Worm (Caenorhabditis elegans) whole organism, young adult: ENCODE results near the gene F13E9.16.
A peak's percentile ranks its signal among the peaks of the same experiment; 100 is the strongest.

Source experiments
- F10E7.11 ChIP-seq: sonication (generic microtip); optimal IDR thresholded peaks from 2 replicates; lab custom pipeline; 2017; ENCODE audit warnings: mild to moderate bottlenecking, missing genetic modification characterization, moderate library complexity, missing compliant biosample characterization
- F37B4.10 ChIP-seq: fragments of 200-800 bp; sonication (Bioruptor generic); IDR thresholded peaks from 2 replicates; pipeline ENCODE4 v1.3.6; 2022; ENCODE audit warnings: missing genetic modification characterization, missing compliant biosample characterization
- F49E8.2 ChIP-seq: sonication (generic microtip); optimal IDR thresholded peaks from 3 replicates; lab custom pipeline; 2017; ENCODE audit warnings: missing genetic modification characterization, mild to moderate bottlenecking, missing compliant biosample characterization, antibody characterized with exemption, moderate library complexity; ENCODE audit not compliant: insufficient read depth
- F52B5.7 ChIP-seq: sonication (generic microtip); optimal IDR thresholded peaks from 2 replicates; lab custom pipeline; 2016; ENCODE audit warnings: mild to moderate bottlenecking, missing genetic modification characterization, missing compliant biosample characterization
- F57C9.4 ChIP-seq: sonication (generic microtip); optimal IDR thresholded peaks from 2 replicates; lab custom pipeline; 2017; ENCODE audit warnings: mild to moderate bottlenecking, missing genetic modification characterization, missing compliant biosample characterization
- K12H6.12 ChIP-seq: fragments of 200-800 bp; sonication (Bioruptor generic); optimal IDR thresholded peaks from 2 replicates; lab custom pipeline; 2018; ENCODE audit warnings: mild to moderate bottlenecking, missing genetic modification characterization, missing compliant biosample characterization
- T07F8.4 ChIP-seq: sonication (generic microtip); optimal IDR thresholded peaks from 2 replicates; lab custom pipeline; 2016; ENCODE audit warnings: mild to moderate bottlenecking, missing genetic modification characterization, moderate library complexity, missing compliant biosample characterization
- T26A5.8 ChIP-seq: sonication (generic microtip); optimal IDR thresholded peaks from 2 replicates; lab custom pipeline; 2016; ENCODE audit warnings: missing genetic modification characterization, missing compliant biosample characterization
- Y56A3A.18 ChIP-seq: fragments of 200-800 bp; sonication (Bioruptor generic); IDR thresholded peaks from 2 replicates; pipeline ENCODE4 v1.3.6; 2022; ENCODE audit warnings: missing genetic modification reagents, missing genetic modification characterization, missing compliant biosample characterization
- Y67H2A.10 ChIP-seq: fragments of 200-800 bp; sonication (Bioruptor generic); conservative IDR thresholded peaks from 2 replicates; pipeline ENCODE4 v1.3.6; 2022; ENCODE audit warnings: missing genetic modification reagents, missing genetic modification characterization, missing compliant biosample characterization
- Y79H2A.3 ChIP-seq: fragments of 200-800 bp; sonication (Bioruptor generic); conservative IDR thresholded peaks from 2 replicates; pipeline ENCODE4 v1.3.6; 2022; ENCODE audit warnings: missing genetic modification reagents, missing genetic modification characterization, missing compliant biosample characterization
- Y95B8A.8 ChIP-seq: fragments of 200-800 bp; sonication (Bioruptor generic); IDR thresholded peaks from 2 replicates; pipeline ENCODE4 v1.3.6; 2022; ENCODE audit warnings: missing genetic modification reagents, missing genetic modification characterization, missing compliant biosample characterization
- ZK185.1 ChIP-seq: sonication (generic microtip); optimal IDR thresholded peaks from 2 replicates; lab custom pipeline; 2016; ENCODE audit warnings: mild to moderate bottlenecking, missing genetic modification characterization, missing compliant biosample characterization; ENCODE audit not compliant: poor library complexity, severe bottlenecking
- ama-1 ChIP-seq, 3 experiments: fragments of 150-350 bp in 1 of 3; sonication (generic microtip) in 2 of 3; optimal IDR thresholded peaks; 2 replicates each; lab custom pipeline; 2014 to 2018; ENCODE audit warnings: missing biosample characterization in 2 of 3, missing genetic modification characterization in 2 of 3, missing genetic modification reagents in 2 of 3
- attf-3 ChIP-seq: fragments of 200-800 bp; sonication (Bioruptor generic); conservative IDR thresholded peaks from 2 replicates; pipeline ENCODE4 v1.3.6; 2022; ENCODE audit warnings: missing genetic modification reagents, missing genetic modification characterization, missing compliant biosample characterization
- bed-1 ChIP-seq: fragments of 200-800 bp; sonication (Bioruptor generic); IDR thresholded peaks from 2 replicates; pipeline ENCODE4 v1.3.6; 2022; ENCODE audit warnings: missing genetic modification reagents, missing genetic modification characterization, missing compliant biosample characterization
- ccch-3 ChIP-seq: fragments of 200-800 bp; sonication (Bioruptor generic); optimal IDR thresholded peaks from 2 replicates; lab custom pipeline; 2018; ENCODE audit warnings: mild to moderate bottlenecking, missing genetic modification characterization, missing compliant biosample characterization
- ceh-40 ChIP-seq: fragments of 200-800 bp; sonication (Bioruptor generic); IDR thresholded peaks from 2 replicates; pipeline ENCODE4 v1.3.6; 2022; ENCODE audit warnings: missing genetic modification characterization, missing compliant biosample characterization
- ceh-58 ChIP-seq: fragments of 200-800 bp; sonication (Bioruptor generic); IDR thresholded peaks from 2 replicates; pipeline ENCODE4 v1.3.6; 2022; ENCODE audit warnings: missing genetic modification characterization, missing compliant biosample characterization
- ceh-79 ChIP-seq: sonication (generic microtip); optimal IDR thresholded peaks from 2 replicates; lab custom pipeline; 2017; ENCODE audit warnings: mild to moderate bottlenecking, missing genetic modification characterization, missing compliant biosample characterization
- ceh-91 ChIP-seq: fragments of 200-800 bp; sonication (Bioruptor generic); IDR thresholded peaks from 2 replicates; pipeline ENCODE4 v1.3.6; 2022; ENCODE audit warnings: missing genetic modification reagents, missing genetic modification characterization, missing compliant biosample characterization
- chd-7 ChIP-seq: sonication (generic microtip); optimal IDR thresholded peaks from 2 replicates; lab custom pipeline; 2016; ENCODE audit warnings: mild to moderate bottlenecking, missing genetic modification characterization, moderate library complexity, missing compliant biosample characterization
- die-1 ChIP-seq: sonication (generic microtip); optimal IDR thresholded peaks from 2 replicates; lab custom pipeline; 2016; ENCODE audit warnings: missing genotype, mild to moderate bottlenecking, missing genetic modification characterization, missing compliant biosample characterization
- dpff-1 ChIP-seq: sonication (generic microtip); optimal IDR thresholded peaks from 2 replicates; lab custom pipeline; 2017; ENCODE audit warnings: mild to moderate bottlenecking, missing genetic modification characterization, missing compliant biosample characterization
- dpl-1 ChIP-seq: fragments of 150-350 bp; optimal IDR thresholded peaks from 2 replicates; lab custom pipeline; 2014; ENCODE audit warnings: missing biosample characterization, missing genetic modification reagents, missing genetic modification characterization
- egl-18 ChIP-seq: fragments of 200-800 bp; sonication (Bioruptor generic); IDR thresholded peaks from 2 replicates; pipeline ENCODE4 v1.3.6; 2022; ENCODE audit warnings: missing genetic modification reagents, missing genetic modification characterization, missing compliant biosample characterization
- egl-44 ChIP-seq: fragments of 200-800 bp; sonication (Bioruptor generic); IDR thresholded peaks from 2 replicates; pipeline ENCODE4 v1.3.6; 2022; ENCODE audit warnings: missing genetic modification reagents, missing genetic modification characterization, missing compliant biosample characterization
- hmg-20 ChIP-seq: fragments of 200-800 bp; sonication (Bioruptor generic); IDR thresholded peaks from 2 replicates; pipeline ENCODE4 v1.3.6; 2022; ENCODE audit warnings: missing genetic modification reagents, missing genetic modification characterization, missing compliant biosample characterization
- hsf-1 ChIP-seq: fragments of 200-800 bp; sonication (Bioruptor generic); IDR thresholded peaks from 2 replicates; pipeline ENCODE4 v1.3.6; 2022; ENCODE audit warnings: missing genetic modification reagents, missing genetic modification characterization, missing compliant biosample characterization
- let-607 ChIP-seq, 2 experiments: fragments of 200-800 bp in 1 of 2; sonication (Bioruptor generic) in 1 of 2; sonication (generic microtip) in 1 of 2; optimal IDR thresholded peaks; 2 replicates each; lab custom pipeline; 2016 to 2018; ENCODE audit warnings: mild to moderate bottlenecking in 2 of 2, missing compliant biosample characterization in 2 of 2, missing genetic modification characterization in 2 of 2, moderate library complexity in 2 of 2, missing genotype in 1 of 2
- lin-26 ChIP-seq: fragments of 200-800 bp; sonication (Bioruptor generic); IDR thresholded peaks from 2 replicates; pipeline ENCODE4 v1.3.6; 2022; ENCODE audit warnings: missing genetic modification reagents, missing genetic modification characterization, missing compliant biosample characterization
- madf-10 ChIP-seq: sonication (generic microtip); optimal IDR thresholded peaks from 2 replicates; lab custom pipeline; 2016; ENCODE audit warnings: mild to moderate bottlenecking, missing genetic modification characterization, missing compliant biosample characterization
- madf-6 ChIP-seq: fragments of 200-800 bp; sonication (Bioruptor generic); IDR thresholded peaks from 2 replicates; pipeline ENCODE4 v1.3.6; 2022; ENCODE audit warnings: missing genetic modification reagents, missing genetic modification characterization, missing compliant biosample characterization
- nfya-2 ChIP-seq: fragments of 200-800 bp; sonication (Bioruptor generic); IDR thresholded peaks from 2 replicates; pipeline ENCODE4 v1.3.6; 2022; ENCODE audit warnings: missing genetic modification reagents, missing genetic modification characterization, missing compliant biosample characterization
- nhr-90 ChIP-seq: sonication (generic microtip); optimal IDR thresholded peaks from 2 replicates; lab custom pipeline; 2016; ENCODE audit warnings: missing genotype, mild to moderate bottlenecking, missing genetic modification characterization, missing compliant biosample characterization
- pha-4 ChIP-seq: fragments of 150-350 bp; sonication (generic microtip); optimal IDR thresholded peaks from 2 replicates; lab custom pipeline; 2014; ENCODE audit warnings: missing biosample characterization, missing genetic modification reagents, missing genetic modification characterization
- rcor-1 ChIP-seq: fragments of 200-800 bp; sonication (Bioruptor generic); IDR thresholded peaks from 2 replicates; pipeline ENCODE4 v1.3.6; 2022; ENCODE audit warnings: missing genetic modification reagents, missing genetic modification characterization, missing compliant biosample characterization
- repo-1 ChIP-seq: sonication (generic microtip); optimal IDR thresholded peaks from 2 replicates; lab custom pipeline; 2017; ENCODE audit warnings: mild to moderate bottlenecking, missing genetic modification characterization, missing compliant biosample characterization
- sdz-38 ChIP-seq: sonication (generic microtip); optimal IDR thresholded peaks from 2 replicates; lab custom pipeline; 2016; ENCODE audit warnings: missing genotype, missing genetic modification characterization, missing compliant biosample characterization
- snpc-3.4 ChIP-seq: sonication (generic microtip); optimal IDR thresholded peaks from 2 replicates; lab custom pipeline; 2017; ENCODE audit warnings: missing genetic modification characterization, mild to moderate bottlenecking, missing compliant biosample characterization, antibody characterized with exemption, moderate library complexity, missing genotype, missing genetic modification reagents
- snpc-4 ChIP-seq, 5 experiments: fragments of 150-350 bp in 1 of 5; sonication (generic microtip) in 4 of 5; optimal IDR thresholded peaks; 2 replicates each; lab custom pipeline; 2014 to 2018; ENCODE audit warnings: missing genetic modification characterization in 5 of 5, missing biosample characterization in 3 of 5, antibody characterized with exemption in 2 of 5, mild to moderate bottlenecking in 2 of 5, missing compliant biosample characterization in 2 of 5, missing genotype in 2 of 5, moderate library complexity in 2 of 5, missing genetic modification reagents in 1 of 5
- sptf-2 ChIP-seq: fragments of 200-800 bp; sonication (Bioruptor generic); optimal IDR thresholded peaks from 2 replicates; lab custom pipeline; 2018; ENCODE audit warnings: mild to moderate bottlenecking, missing genetic modification characterization, missing compliant biosample characterization
- zim-3 ChIP-seq: sonication (generic microtip); optimal IDR thresholded peaks from 2 replicates; lab custom pipeline; 2017; ENCODE audit warnings: mild to moderate bottlenecking, missing genetic modification characterization, moderate library complexity, missing compliant biosample characterization
- ztf-18 ChIP-seq: sonication (generic microtip); optimal IDR thresholded peaks from 2 replicates; lab custom pipeline; 2016; ENCODE audit warnings: missing genotype, mild to moderate bottlenecking, missing genetic modification characterization, missing compliant biosample characterization
- ztf-25 ChIP-seq: fragments of 200-800 bp; sonication (Bioruptor generic); IDR thresholded peaks from 2 replicates; pipeline ENCODE4 v1.3.6; 2022; ENCODE audit warnings: missing genetic modification reagents, missing genetic modification characterization, missing compliant biosample characterization
- ztf-28 ChIP-seq: fragments of 200-800 bp; sonication (Bioruptor generic); IDR thresholded peaks from 2 replicates; pipeline ENCODE4 v1.3.6; 2022; ENCODE audit warnings: missing genetic modification reagents, missing genetic modification characterization, missing compliant biosample characterization

The F13E9.16 gene

DNA sequence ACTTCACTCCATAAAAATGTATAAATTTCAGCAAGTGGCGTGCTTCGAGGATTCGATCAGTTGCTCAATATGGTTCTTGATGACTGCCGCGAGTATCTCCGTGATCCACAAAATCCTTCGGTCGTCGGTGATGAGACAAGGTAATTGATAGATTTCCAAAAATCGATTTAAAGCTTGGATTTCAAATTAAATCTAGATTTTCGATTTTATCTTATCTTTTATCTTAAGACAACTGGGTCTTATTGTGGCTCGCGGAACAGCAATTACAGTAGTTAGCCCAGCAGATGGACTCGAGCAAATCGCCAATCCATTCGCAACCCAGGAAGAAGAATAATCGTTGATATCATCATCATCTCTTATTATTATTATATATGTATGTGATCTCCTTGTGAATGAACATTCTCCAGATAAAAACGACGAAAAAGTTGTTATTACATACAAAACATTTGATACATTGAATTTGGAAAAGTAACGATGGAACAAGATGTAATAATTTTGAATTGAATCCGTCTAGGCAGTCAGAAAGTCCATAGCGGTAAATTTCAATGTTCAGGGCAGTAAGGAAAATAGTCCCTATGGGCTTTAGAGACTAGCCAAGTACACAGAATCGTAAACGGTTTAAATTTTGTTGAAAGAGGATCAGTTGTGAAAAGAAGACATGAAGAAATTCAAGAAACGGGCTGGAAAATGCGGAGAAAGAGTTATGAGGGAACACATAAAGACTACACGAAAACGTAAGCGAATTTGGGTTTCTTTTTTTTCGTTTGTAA, 46.8 kb upstream of the F13E9.16 start (continued):
- TF ChIP-seq ccch-3 (GFP tag; lab: Kevin White, UChicago), result no peak
- TF ChIP-seq F10E7.11 (tag; lab: Kevin White, UChicago), result peak; percentile 32
- TF ChIP-seq ceh-58 (GFP tag; lab: Robert Waterston, UW), result no peak
- TF ChIP-seq Y95B8A.8 (GFP tag; lab: Robert Waterston, UW), result peak; percentile 67
- TF ChIP-seq snpc-4 (GFP tag; optimal IDR thresholded peaks at IDR 0.05; lab: Kevin White, UChicago), result no peak
- peak in 2 of 4 experiments; percentile 10 to 11 for TF ChIP-seq snpc-4 (tag; optimal IDR thresholded peaks at IDR 0.05; lab: Kevin White, UChicago)
- peak; percentile 52; the same call in 1 of the 2 replicates for TF ChIP-seq hmg-20 (GFP tag; lab: Robert Waterston, UW)
- peak; percentile 42 for TF ChIP-seq die-1 (tag; lab: Kevin White, UChicago)
- TF ChIP-seq ztf-18, result no peak
- peak; percentile 40; the same call in 1 of the 2 replicates for TF ChIP-seq egl-44 (GFP tag; lab: Robert Waterston, UW)
- TF ChIP-seq F37B4.10, result no peak
- no peak for TF ChIP-seq ztf-28
- TF ChIP-seq F49E8.2 (tag; lab: Kevin White, UChicago), result no peak
- TF ChIP-seq T26A5.8 (tag; lab: Kevin White, UChicago), result no peak
- 0 out of 2 replicates have a peak, but pooled peaks have one; percentile 25 for TF ChIP-seq rcor-1 (GFP tag; lab: Robert Waterston, UW)
- no peak for TF ChIP-seq ceh-40 (GFP tag; lab: Robert Waterston, UW)
- peak; percentile 83 for TF ChIP-seq chd-7
- peak; percentile 94 for TF ChIP-seq repo-1 (tag; lab: Kevin White, UChicago)
- TF ChIP-seq ceh-91 (GFP tag; lab: Robert Waterston, UW), result no peak
- peak; percentile 81 for TF ChIP-seq zim-3 (tag; lab: Kevin White, UChicago)
- TF ChIP-seq nhr-90 (tag; lab: Kevin White, UChicago), result no peak
- TF ChIP-seq F52B5.7 (tag; lab: Kevin White, UChicago), result peak; percentile 86
- no peak for TF ChIP-seq lin-26 (GFP tag; lab: Robert Waterston, UW)
- TF ChIP-seq attf-3 (GFP tag; lab: Robert Waterston, UW), result no peak
- TF ChIP-seq T07F8.4, result no peak
- no peak for TF ChIP-seq snpc-3.4 (tag; lab: Kevin White, UChicago)
- TF ChIP-seq sptf-2 (GFP tag; lab: Kevin White, UChicago), result no peak
- peak in 1 of 2 experiments; percentile 56 for TF ChIP-seq let-607 (tag; optimal IDR thresholded peaks at IDR 0.05; lab: Kevin White, UChicago)
- peak; percentile 5 for TF ChIP-seq F57C9.4 (tag; lab: Kevin White, UChicago)
- no peak for TF ChIP-seq sdz-38 (tag; lab: Kevin White, UChicago)
- no peak for TF ChIP-seq egl-18 (GFP tag; lab: Robert Waterston, UW)
- peak; percentile 65 for TF ChIP-seq Y79H2A.3 (GFP tag; lab: Robert Waterston, UW)
- no peak for TF ChIP-seq nfya-2 (GFP tag; lab: Robert Waterston, UW)
- TF ChIP-seq madf-10 (tag; lab: Kevin White, UChicago), result peak; percentile 6
- TF ChIP-seq madf-6 (GFP tag; lab: Robert Waterston, UW), result peak; percentile 41
- no peak for TF ChIP-seq dpl-1 (GFP tag; lab: Kevin White, UChicago)
- TF ChIP-seq K12H6.12 (tag; lab: Kevin White, UChicago), result peak; percentile 61
- no peak for TF ChIP-seq ztf-25
- TF ChIP-seq Y67H2A.10 (GFP tag; lab: Robert Waterston, UW), result 0 out of 2 replicates have a peak, but pooled peaks have one; percentile 27
- TF ChIP-seq ama-1 (optimal IDR thresholded peaks at IDR 0.05; lab: Kevin White, UChicago), result peak; percentile 59
- TF ChIP-seq ama-1 (GFP tag; optimal IDR thresholded peaks at IDR 0.05; lab: Kevin White, UChicago), result peak; percentile 18 to 75
- no peak for TF ChIP-seq pha-4 (tag; lab: Kevin White, UChicago)
- TF ChIP-seq Y56A3A.18 (GFP tag; lab: Robert Waterston, UW), result peak; percentile 90
- TF ChIP-seq bed-1 (GFP tag; lab: Robert Waterston, UW), result 0 out of 2 replicates have a peak, but pooled peaks have one; percentile 19
- TF ChIP-seq ZK185.1 (tag; lab: Kevin White, UChicago), result peak; percentile 12
- no peak for TF ChIP-seq hsf-1 (GFP tag; lab: Robert Waterston, UW)
- peak; percentile 71 for TF ChIP-seq ceh-79 (tag; lab: Kevin White, UChicago)
- peak; percentile 69 for TF ChIP-seq dpff-1
